Worm (Caenorhabditis elegans) whole organism, early embryonic: Measurements from ENCODE around the gene gcy-23.

Experiments
- hnd-1 ChIP-seq: sonication (generic microtip); optimal IDR thresholded peaks from 2 replicates; lab custom pipeline; 2016; ENCODE audit warnings: missing genetic modification characterization, missing compliant biosample characterization
- scrt-1 ChIP-seq: fragments of 200-800 bp; sonication (Bioruptor generic); IDR thresholded peaks from 2 replicates; pipeline ENCODE4 v1.3.6; 2022; ENCODE audit warnings: missing genetic modification characterization, missing compliant biosample characterization

ce11 chrIV:3233429-3233885 is 55.7 kb downstream of the gcy-23 start:
- TF ChIP-seq scrt-1, result peak; percentile 6; the same call in 1 of the 2 replicates
- TF ChIP-seq hnd-1, result no peak
